Worm (Caenorhabditis elegans) whole organism, young adult: ENCODE data around the gene F47B7.5.

Experiments
- B0261.1 ChIP-seq: sonication (generic microtip); optimal IDR thresholded peaks from 2 replicates; lab custom pipeline; 2016; ENCODE audit warnings: mild to moderate bottlenecking, missing genetic modification characterization, moderate library complexity, missing compliant biosample characterization
- C06A6.2 ChIP-seq: fragments of 200-800 bp; sonication (Bioruptor generic); conservative IDR thresholded peaks from 2 replicates; pipeline ENCODE4 v1.3.6; 2022; ENCODE audit warnings: missing genetic modification characterization, missing compliant biosample characterization
- F33H1.4 ChIP-seq: fragments of 200-800 bp; sonication (Bioruptor generic); IDR thresholded peaks from 2 replicates; pipeline ENCODE4 v1.3.6; 2022; ENCODE audit warnings: missing genetic modification reagents, missing genetic modification characterization, missing compliant biosample characterization
- F52B5.7 ChIP-seq: sonication (generic microtip); optimal IDR thresholded peaks from 2 replicates; lab custom pipeline; 2016; ENCODE audit warnings: mild to moderate bottlenecking, missing genetic modification characterization, missing compliant biosample characterization
- K11D2.4 ChIP-seq: fragments of 200-800 bp; sonication (Bioruptor generic); IDR thresholded peaks from 2 replicates; pipeline ENCODE4 v1.3.6; 2022; ENCODE audit warnings: missing genetic modification reagents, missing genetic modification characterization, missing compliant biosample characterization
- K12H6.12 ChIP-seq: fragments of 200-800 bp; sonication (Bioruptor generic); optimal IDR thresholded peaks from 2 replicates; lab custom pipeline; 2018; ENCODE audit warnings: mild to moderate bottlenecking, missing genetic modification characterization, missing compliant biosample characterization
- Y56A3A.18 ChIP-seq: fragments of 200-800 bp; sonication (Bioruptor generic); IDR thresholded peaks from 2 replicates; pipeline ENCODE4 v1.3.6; 2022; ENCODE audit warnings: missing genetic modification reagents, missing genetic modification characterization, missing compliant biosample characterization
- Y67H2A.10 ChIP-seq: fragments of 200-800 bp; sonication (Bioruptor generic); conservative IDR thresholded peaks from 2 replicates; pipeline ENCODE4 v1.3.6; 2022; ENCODE audit warnings: missing genetic modification reagents, missing genetic modification characterization, missing compliant biosample characterization
- ZK185.1 ChIP-seq: sonication (generic microtip); optimal IDR thresholded peaks from 2 replicates; lab custom pipeline; 2016; ENCODE audit warnings: mild to moderate bottlenecking, missing genetic modification characterization, missing compliant biosample characterization; ENCODE audit not compliant: poor library complexity, severe bottlenecking
- ama-1 ChIP-seq, 3 experiments: fragments of 150-350 bp in 1 of 3; sonication (generic microtip) in 2 of 3; optimal IDR thresholded peaks; 2 replicates each; lab custom pipeline; 2014 to 2018; ENCODE audit warnings: missing biosample characterization in 2 of 3, missing genetic modification characterization in 2 of 3, missing genetic modification reagents in 2 of 3
- aptf-3 ChIP-seq: fragments of 200-800 bp; sonication (Bioruptor generic); IDR thresholded peaks from 2 replicates; pipeline ENCODE4 v1.3.6; 2022; ENCODE audit warnings: missing genetic modification characterization, missing compliant biosample characterization
- bed-2 ChIP-seq: fragments of 200-800 bp; sonication (Bioruptor generic); IDR thresholded peaks from 2 replicates; pipeline ENCODE4 v1.3.6; 2022; ENCODE audit warnings: missing genetic modification reagents, missing genetic modification characterization, missing compliant biosample characterization
- cebp-1 ChIP-seq, 2 experiments: fragments of 200-800 bp in 1 of 2; sonication (Bioruptor generic) in 1 of 2; sonication (generic microtip) in 1 of 2; IDR thresholded peaks in 1 of 2; optimal IDR thresholded peaks in 1 of 2; 2 replicates each; pipeline versions ENCODE4 v1.3.6 to Lab custom; 2017 to 2022; ENCODE audit warnings: missing compliant biosample characterization in 2 of 2, missing genetic modification characterization in 2 of 2, mild to moderate bottlenecking in 1 of 2, missing genetic modification reagents in 1 of 2, moderate library complexity in 1 of 2
- ceh-58 ChIP-seq: fragments of 200-800 bp; sonication (Bioruptor generic); IDR thresholded peaks from 2 replicates; pipeline ENCODE4 v1.3.6; 2022; ENCODE audit warnings: missing genetic modification characterization, missing compliant biosample characterization
- dpff-1 ChIP-seq: sonication (generic microtip); optimal IDR thresholded peaks from 2 replicates; lab custom pipeline; 2017; ENCODE audit warnings: mild to moderate bottlenecking, missing genetic modification characterization, missing compliant biosample characterization
- egrh-3 ChIP-seq: fragments of 200-800 bp; sonication (Bioruptor generic); IDR thresholded peaks from 2 replicates; pipeline ENCODE4 v1.3.6; 2022; ENCODE audit warnings: missing genetic modification reagents, missing genetic modification characterization, missing compliant biosample characterization
- ekl-4 ChIP-seq: fragments of 200-800 bp; sonication (Bioruptor generic); IDR thresholded peaks from 2 replicates; pipeline ENCODE4 v1.3.6; 2022; ENCODE audit warnings: missing genetic modification reagents, missing genetic modification characterization, missing compliant biosample characterization
- gei-17 ChIP-seq: fragments of 200-800 bp; sonication (Bioruptor generic); optimal IDR thresholded peaks from 2 replicates; lab custom pipeline; 2018; ENCODE audit warnings: mild to moderate bottlenecking, missing genetic modification characterization, missing compliant biosample characterization
- hlh-12 ChIP-seq: sonication (generic microtip); optimal IDR thresholded peaks from 2 replicates; lab custom pipeline; 2016; ENCODE audit warnings: missing genetic modification characterization, missing compliant biosample characterization
- hlh-26 ChIP-seq: fragments of 200-800 bp; sonication (Bioruptor generic); conservative IDR thresholded peaks from 2 replicates; pipeline ENCODE4 v1.3.6; 2022; ENCODE audit warnings: missing genetic modification reagents, missing genetic modification characterization, missing compliant biosample characterization
- hmg-1.2 ChIP-seq: fragments of 200-800 bp; sonication (Bioruptor generic); IDR thresholded peaks from 2 replicates; pipeline ENCODE4 v1.3.6; 2022; ENCODE audit warnings: missing genetic modification reagents, missing genetic modification characterization, missing compliant biosample characterization
- hmg-20 ChIP-seq: fragments of 200-800 bp; sonication (Bioruptor generic); IDR thresholded peaks from 2 replicates; pipeline ENCODE4 v1.3.6; 2022; ENCODE audit warnings: missing genetic modification reagents, missing genetic modification characterization, missing compliant biosample characterization
- hsf-1 ChIP-seq: fragments of 200-800 bp; sonication (Bioruptor generic); IDR thresholded peaks from 2 replicates; pipeline ENCODE4 v1.3.6; 2022; ENCODE audit warnings: missing genetic modification reagents, missing genetic modification characterization, missing compliant biosample characterization
- let-526 ChIP-seq: fragments of 200-800 bp; sonication (Bioruptor generic); IDR thresholded peaks from 2 replicates; pipeline ENCODE4 v1.3.6; 2022; ENCODE audit warnings: missing genetic modification reagents, missing genetic modification characterization, missing compliant biosample characterization
- lin-35 ChIP-seq, 3 experiments: fragments of 150-350 bp in 2 of 3; sonication (generic microtip) in 1 of 3; optimal IDR thresholded peaks; 2 replicates each; lab custom pipeline; 2014 to 2018; ENCODE audit warnings: missing biosample characterization in 3 of 3, missing genetic modification characterization in 3 of 3, missing genetic modification reagents in 3 of 3
- lin-40 ChIP-seq: sonication (generic microtip); optimal IDR thresholded peaks from 2 replicates; lab custom pipeline; 2016; ENCODE audit warnings: missing genetic modification characterization, mild to moderate bottlenecking, missing compliant biosample characterization, missing genotype, missing genetic modification reagents
- lin-54 ChIP-seq: fragments of 200-800 bp; sonication (Bioruptor generic); optimal IDR thresholded peaks from 2 replicates; lab custom pipeline; 2018; ENCODE audit warnings: mild to moderate bottlenecking, missing genetic modification characterization, missing compliant biosample characterization
- madf-10 ChIP-seq: sonication (generic microtip); optimal IDR thresholded peaks from 2 replicates; lab custom pipeline; 2016; ENCODE audit warnings: mild to moderate bottlenecking, missing genetic modification characterization, missing compliant biosample characterization
- madf-8 ChIP-seq: fragments of 200-800 bp; sonication (Bioruptor generic); conservative IDR thresholded peaks from 2 replicates; pipeline ENCODE4 v1.3.6; 2022; ENCODE audit warnings: missing genetic modification reagents, missing genetic modification characterization, missing compliant biosample characterization
- mcd-1 ChIP-seq: fragments of 200-800 bp; sonication (Bioruptor generic); IDR thresholded peaks from 2 replicates; pipeline ENCODE4 v1.3.6; 2022; ENCODE audit warnings: missing genetic modification reagents, missing genetic modification characterization, missing compliant biosample characterization
- mel-28 ChIP-seq: sonication (generic microtip); optimal IDR thresholded peaks from 2 replicates; lab custom pipeline; 2016; ENCODE audit warnings: borderline replicate concordance, mild to moderate bottlenecking, missing genetic modification characterization, missing compliant biosample characterization
- mes-4 ChIP-seq: sonication (generic microtip); optimal IDR thresholded peaks from 2 replicates; lab custom pipeline; 2016; ENCODE audit warnings: missing genotype, missing genetic modification characterization, missing compliant biosample characterization
- nhr-120 ChIP-seq: fragments of 200-800 bp; sonication (Bioruptor generic); IDR thresholded peaks from 2 replicates; pipeline ENCODE4 v1.3.6; 2022; ENCODE audit warnings: missing genetic modification characterization, missing compliant biosample characterization
- nhr-80 ChIP-seq: sonication (generic microtip); optimal IDR thresholded peaks from 2 replicates; lab custom pipeline; 2016; ENCODE audit warnings: missing genetic modification characterization, missing compliant biosample characterization
- nhr-90 ChIP-seq: sonication (generic microtip); optimal IDR thresholded peaks from 2 replicates; lab custom pipeline; 2016; ENCODE audit warnings: missing genotype, mild to moderate bottlenecking, missing genetic modification characterization, missing compliant biosample characterization
- pbrm-1 ChIP-seq: fragments of 200-800 bp; sonication (Bioruptor generic); IDR thresholded peaks from 2 replicates; pipeline ENCODE4 v1.3.6; 2022; ENCODE audit warnings: missing genetic modification reagents, missing genetic modification characterization, missing compliant biosample characterization
- pha-4 ChIP-seq: fragments of 150-350 bp; sonication (generic microtip); optimal IDR thresholded peaks from 2 replicates; lab custom pipeline; 2014; ENCODE audit warnings: missing biosample characterization, missing genetic modification reagents, missing genetic modification characterization
- repo-1 ChIP-seq: sonication (generic microtip); optimal IDR thresholded peaks from 2 replicates; lab custom pipeline; 2017; ENCODE audit warnings: mild to moderate bottlenecking, missing genetic modification characterization, missing compliant biosample characterization
- tbp1 ChIP-seq: fragments of 200-800 bp; sonication (Bioruptor generic); optimal IDR thresholded peaks from 2 replicates; lab custom pipeline; 2018; ENCODE audit warnings: mild to moderate bottlenecking, missing genetic modification characterization, missing compliant biosample characterization
- tlf-1 ChIP-seq: fragments of 200-800 bp; sonication (Bioruptor generic); optimal IDR thresholded peaks from 2 replicates; lab custom pipeline; 2018; ENCODE audit warnings: mild to moderate bottlenecking, missing genetic modification characterization, missing compliant biosample characterization
- unc-62 ChIP-seq: fragments of 150-350 bp; optimal IDR thresholded peaks from 2 replicates; lab custom pipeline; 2014; ENCODE audit warnings: missing biosample characterization, missing genetic modification reagents, missing genetic modification characterization
- ztf-25 ChIP-seq: fragments of 200-800 bp; sonication (Bioruptor generic); IDR thresholded peaks from 2 replicates; pipeline ENCODE4 v1.3.6; 2022; ENCODE audit warnings: missing genetic modification reagents, missing genetic modification characterization, missing compliant biosample characterization

The F47B7.5 gene

DNA sequence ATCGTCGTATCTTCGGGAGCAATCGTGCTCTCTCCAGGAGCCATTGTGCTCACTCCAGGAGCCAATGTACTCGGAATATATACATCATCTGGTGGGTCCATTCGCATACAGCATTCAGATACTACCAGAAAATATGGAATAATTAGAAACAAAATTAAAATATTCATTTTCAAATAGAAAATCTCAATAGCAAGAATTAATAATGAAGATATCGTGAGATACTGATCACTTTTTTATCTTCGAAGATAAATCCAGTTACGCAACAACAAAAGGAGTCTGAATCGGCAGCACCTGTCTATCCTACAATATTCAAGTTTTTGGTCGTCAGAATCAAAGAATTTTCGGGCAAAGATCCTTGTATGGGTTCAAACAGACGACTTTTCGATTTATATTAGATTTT is at the start of gene F47B7.5:
Gene F47B7.5 (minus strand): TSS at position 101 of the 400 bp plus-strand sequence.
- TF ChIP-seq madf-8 (GFP tag; lab: Robert Waterston, UW) (no peak), ZK185.1 (tag; lab: Kevin White, UChicago) (no peak), C06A6.2 (GFP tag; lab: Robert Waterston, UW) (no peak), Y67H2A.10 (no peak)

ce11 chrX:3814827-3815226 is 46.2 kb upstream of the F47B7.5 start:
- peak; percentile 79 for TF ChIP-seq unc-62 (GFP tag; lab: Kevin White, UChicago)
- TF ChIP-seq nhr-80 (tag; lab: Kevin White, UChicago) = peak; percentile 35
- TF ChIP-seq madf-10 = no peak
- no peak for TF ChIP-seq cebp-1 (GFP tag; IDR thresholded peaks at IDR 0.05; lab: Robert Waterston, UW)
- TF ChIP-seq cebp-1 (tag; optimal IDR thresholded peaks at IDR 0.05; lab: Kevin White, UChicago) = peak; percentile 72

DNA sequence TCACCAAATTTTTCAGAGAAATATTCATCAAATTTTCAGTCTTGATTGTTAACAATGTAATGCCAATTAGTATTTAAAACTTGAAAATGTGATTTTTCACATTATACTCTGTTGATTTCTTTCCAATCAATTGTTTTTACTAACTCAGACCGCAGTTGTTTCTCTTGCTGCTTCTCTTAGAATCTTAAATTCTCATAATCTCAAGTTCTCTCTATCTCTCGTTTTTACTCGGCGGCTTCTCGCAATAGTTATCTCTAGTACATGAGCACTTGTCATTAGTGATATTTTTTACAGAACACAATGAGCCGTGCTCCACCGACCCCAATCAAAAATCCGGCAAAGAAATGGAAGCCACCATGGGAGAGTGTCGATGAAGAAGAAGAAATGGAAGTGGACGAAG is 38.5 kb upstream of the F47B7.5 start, which contains the start of gene F35A5.1:
Gene F35A5.1 (plus strand): TSS at position 301 of the 400 bp plus-strand sequence.
- TF ChIP-seq ceh-58 (GFP tag; lab: Robert Waterston, UW) (no peak), ztf-25 (GFP tag; lab: Robert Waterston, UW) (no peak), ama-1 (optimal IDR thresholded peaks at IDR 0.05; lab: Kevin White, UChicago) (no peak), ama-1 (GFP tag; optimal IDR thresholded peaks at IDR 0.05; lab: Kevin White, UChicago) (no peak), nhr-90 (tag; lab: Kevin White, UChicago) (no peak), tlf-1 (GFP tag; lab: Kevin White, UChicago) (no peak)

- no peak for TF ChIP-seq dpff-1
- TF ChIP-seq Y56A3A.18 (GFP tag; lab: Robert Waterston, UW) = no peak
- no peak for TF ChIP-seq K11D2.4 (GFP tag; lab: Robert Waterston, UW)
- TF ChIP-seq B0261.1 (tag; lab: Kevin White, UChicago) = no peak
- TF ChIP-seq C06A6.2 (GFP tag; lab: Robert Waterston, UW) = no peak
- no peak for TF ChIP-seq nhr-120 (GFP tag; lab: Robert Waterston, UW)
- no peak for TF ChIP-seq aptf-3 (GFP tag; lab: Robert Waterston, UW)
- TF ChIP-seq pha-4 (tag; lab: Kevin White, UChicago) = no peak
- no peak for TF ChIP-seq bed-2 (GFP tag; lab: Robert Waterston, UW)
- no peak for TF ChIP-seq ekl-4 (GFP tag; lab: Robert Waterston, UW)
- TF ChIP-seq ztf-25 (GFP tag; lab: Robert Waterston, UW) = no peak
- no peak for TF ChIP-seq hlh-26 (GFP tag; lab: Robert Waterston, UW)
- no peak for TF ChIP-seq hlh-12 (tag; lab: Kevin White, UChicago)
- TF ChIP-seq hmg-20 = no peak
- no peak for TF ChIP-seq lin-40 (tag; lab: Kevin White, UChicago)
- no peak for TF ChIP-seq lin-35 (GFP tag; optimal IDR thresholded peaks at IDR 0.05; lab: Kevin White, UChicago)
- TF ChIP-seq F52B5.7 (tag; lab: Kevin White, UChicago) = no peak
- TF ChIP-seq F33H1.4 (GFP tag; lab: Robert Waterston, UW) = no peak
- no peak for TF ChIP-seq hmg-1.2 (GFP tag; lab: Robert Waterston, UW)
- no peak for TF ChIP-seq repo-1 (tag; lab: Kevin White, UChicago)
These were observed 36.2 kb upstream of the F47B7.5 start, which contains the start of gene F35A5.2 for ce11 chrX:3804837-3805236. Gene F35A5.2 (plus strand): TSS chrX:3805137.

- TF ChIP-seq unc-62 (GFP tag; lab: Kevin White, UChicago) (no peak), lin-35 (GFP tag; optimal IDR thresholded peaks at IDR 0.05; lab: Kevin White, UChicago) (peak in 1 of 3 experiments; percentile 70), let-526 (GFP tag; lab: Robert Waterston, UW) (no peak), ztf-25 (GFP tag; lab: Robert Waterston, UW) (no peak), gei-17 (no peak), pbrm-1 (GFP tag; lab: Robert Waterston, UW) (0 out of 2 replicates have a peak, but pooled peaks have one; percentile 19), mel-28 (tag; lab: Kevin White, UChicago) (no peak), K12H6.12 (tag; lab: Kevin White, UChicago) (peak; percentile 16), mcd-1 (GFP tag; lab: Robert Waterston, UW) (peak; percentile 48), egrh-3 (GFP tag; lab: Robert Waterston, UW) (no peak), mes-4 (tag; lab: Kevin White, UChicago) (no peak), tbp1 (GFP tag; lab: Kevin White, UChicago) (peak; percentile 30), lin-54 (GFP tag; lab: Kevin White, UChicago) (peak; percentile 37), hsf-1 (GFP tag; lab: Robert Waterston, UW) (no peak), Y56A3A.18 (GFP tag; lab: Robert Waterston, UW) (0 out of 2 replicates have a peak, but pooled peaks have one; percentile 12)
These were observed 34.7 kb upstream of the F47B7.5 start, which contains the start of gene F35A5.8 for ce11 chrX:3803314-3803713. Gene F35A5.8 (minus strand): TSS chrX:3803464.
